Fruit fly (Drosophila melanogaster) whole organism, embryonic: ENCODE results near the gene LpR2.
A peak's percentile ranks its signal among the peaks of the same experiment; 100 is the strongest.

Experiments
- Asciz ChIP-seq: fragments of 200-800 bp; sonication (Bioruptor generic); optimal IDR thresholded peaks from 2 replicates; lab custom pipeline; 2017; ENCODE audit warnings: missing biosample characterization, mild to moderate bottlenecking, missing genetic modification characterization, missing genetic modification reagents
- Bteb2 ChIP-seq: fragments of 200-800 bp; sonication (Bioruptor generic); optimal IDR thresholded peaks from 2 replicates; lab custom pipeline; 2016; ENCODE audit warnings: missing biosample characterization, missing genetic modification characterization
- C15 ChIP-seq: fragments of 200-800 bp; sonication (Bioruptor generic); IDR thresholded peaks from 3 replicates; pipeline ENCODE4 v1.3.6; 2022; ENCODE audit warnings: missing biosample characterization, missing genetic modification characterization
- CG1024 ChIP-seq: fragments of 200-800 bp; sonication (Bioruptor generic); IDR thresholded peaks from 2 replicates; pipeline ENCODE4 v1.3.6; 2022; ENCODE audit warnings: missing biosample characterization, missing genetic modification characterization
- CG10565 ChIP-seq: fragments of 200-800 bp; sonication (Bioruptor generic); optimal IDR thresholded peaks from 3 replicates; lab custom pipeline; 2016; ENCODE audit warnings: missing biosample characterization, mild to moderate bottlenecking, missing genetic modification characterization
- CG12391 ChIP-seq: fragments of 200-800 bp; sonication (Bioruptor generic); optimal IDR thresholded peaks from 3 replicates; lab custom pipeline; 2018; ENCODE audit warnings: missing biosample characterization, mild to moderate bottlenecking, missing genetic modification characterization, moderate library complexity
- CG14014 ChIP-seq: fragments of 200-800 bp; sonication (Bioruptor generic); IDR thresholded peaks from 2 replicates; pipeline ENCODE4 v1.3.6; 2022; ENCODE audit warnings: missing biosample characterization, missing genetic modification characterization
- CG17359 ChIP-seq: fragments of 200-800 bp; sonication (Bioruptor generic); optimal IDR thresholded peaks from 3 replicates; lab custom pipeline; 2018; ENCODE audit warnings: missing biosample characterization, mild to moderate bottlenecking, missing genetic modification characterization, moderate library complexity
- CG17385 ChIP-seq: fragments of 200-800 bp; sonication (Bioruptor generic); optimal IDR thresholded peaks from 3 replicates; lab custom pipeline; 2018; ENCODE audit warnings: missing biosample characterization, mild to moderate bottlenecking, missing genetic modification characterization
- CG18262 ChIP-seq: fragments of 200-800 bp; optimal IDR thresholded peaks from 3 replicates; lab custom pipeline; 2019; ENCODE audit warnings: missing biosample characterization, mild to moderate bottlenecking, missing genetic modification characterization, moderate library complexity
- CG18599 ChIP-seq: fragments of 200-800 bp; sonication (Bioruptor generic); optimal IDR thresholded peaks from 3 replicates; lab custom pipeline; 2017; ENCODE audit warnings: missing biosample characterization, missing genetic modification characterization, mild to moderate bottlenecking, moderate library complexity, missing genetic modification reagents
- CG2678 ChIP-seq: fragments of 200-800 bp; sonication (Bioruptor generic); optimal IDR thresholded peaks from 3 replicates; lab custom pipeline; 2019; ENCODE audit warnings: missing biosample characterization, mild to moderate bottlenecking, missing genetic modification characterization, moderate library complexity
- CG2712 ChIP-seq: fragments of 200-800 bp; optimal IDR thresholded peaks from 3 replicates; lab custom pipeline; 2019; ENCODE audit warnings: missing biosample characterization, mild to moderate bottlenecking, missing genetic modification characterization, moderate library complexity
- CG3065 ChIP-seq: fragments of 200-800 bp; sonication (Bioruptor generic); optimal IDR thresholded peaks from 2 replicates; lab custom pipeline; 2016; ENCODE audit warnings: missing biosample characterization, missing genetic modification characterization
- CG31224 ChIP-seq: fragments of 200-800 bp; sonication (Bioruptor generic); IDR thresholded peaks from 2 replicates; pipeline ENCODE4 v1.3.6; 2022; ENCODE audit warnings: missing biosample characterization, missing genetic modification characterization
- CG31365 ChIP-seq: fragments of 200-800 bp; sonication (Bioruptor generic); optimal IDR thresholded peaks from 2 replicates; lab custom pipeline; 2018; ENCODE audit warnings: missing biosample characterization, mild to moderate bottlenecking, missing genetic modification characterization
- CG32532 ChIP-seq: fragments of 200-800 bp; sonication (Bioruptor generic); IDR thresholded peaks from 2 replicates; pipeline ENCODE4 v1.3.6; 2022; ENCODE audit warnings: missing biosample characterization, missing genetic modification characterization
- CG6854 ChIP-seq: fragments of 200-800 bp; sonication (Bioruptor generic); optimal IDR thresholded peaks from 3 replicates; lab custom pipeline; 2017; ENCODE audit warnings: missing biosample characterization, mild to moderate bottlenecking, missing genetic modification characterization
- CG7839 ChIP-seq: fragments of 200-800 bp; sonication (Bioruptor generic); optimal IDR thresholded peaks from 3 replicates; lab custom pipeline; 2018; ENCODE audit warnings: missing biosample characterization, mild to moderate bottlenecking, missing genetic modification characterization, moderate library complexity
- CG8089 ChIP-seq: fragments of 200-800 bp; sonication (Bioruptor generic); optimal IDR thresholded peaks from 3 replicates; lab custom pipeline; 2016; ENCODE audit warnings: missing biosample characterization, missing genetic modification characterization
- Drgx ChIP-seq: fragments of 200-800 bp; sonication (Bioruptor generic); IDR thresholded peaks from 2 replicates; pipeline ENCODE4 v1.3.6; 2022; ENCODE audit warnings: missing biosample characterization, missing genetic modification characterization
- Fer3 ChIP-seq: fragments of 200-800 bp; sonication (Bioruptor generic); optimal IDR thresholded peaks from 2 replicates; lab custom pipeline; 2018; ENCODE audit warnings: missing biosample characterization, mild to moderate bottlenecking, missing genetic modification characterization, moderate library complexity
- GATAe ChIP-seq: fragments of 200-800 bp; sonication (Bioruptor generic); conservative IDR thresholded peaks from 2 replicates; pipeline ENCODE4 v1.3.6; 2022; ENCODE audit warnings: missing biosample characterization, missing genetic modification characterization
- PHDP ChIP-seq: fragments of 200-800 bp; sonication (Bioruptor generic); optimal IDR thresholded peaks from 3 replicates; lab custom pipeline; 2018; ENCODE audit warnings: missing biosample characterization, mild to moderate bottlenecking, missing genetic modification characterization, moderate library complexity
- Xbp1 ChIP-seq: fragments of 200-800 bp; sonication (Bioruptor generic); optimal IDR thresholded peaks from 3 replicates; lab custom pipeline; 2016; ENCODE audit warnings: missing biosample characterization, mild to moderate bottlenecking, missing genetic modification characterization
- Xrp1 ChIP-seq: fragments of 200-800 bp; sonication (Bioruptor generic); IDR thresholded peaks from 2 replicates; pipeline ENCODE4 v1.3.6; 2022; ENCODE audit warnings: missing biosample characterization, missing genetic modification characterization
- az2 ChIP-seq: fragments of 200-800 bp; sonication (Bioruptor generic); optimal IDR thresholded peaks from 3 replicates; lab custom pipeline; 2016; ENCODE audit warnings: missing biosample characterization, missing genetic modification characterization
- ci ChIP-seq: fragments of 200-800 bp; sonication (Bioruptor generic); IDR thresholded peaks from 3 replicates; pipeline ENCODE4 v1.3.6; 2022; ENCODE audit warnings: missing biosample characterization, missing genetic modification characterization
- corto ChIP-seq: fragments of 200-800 bp; sonication (Bioruptor generic); optimal IDR thresholded peaks from 2 replicates; lab custom pipeline; 2016; ENCODE audit warnings: missing biosample characterization, mild to moderate bottlenecking, missing genetic modification characterization, moderate library complexity
- dysf ChIP-seq: fragments of 200-800 bp; sonication (Bioruptor generic); IDR thresholded peaks from 3 replicates; pipeline ENCODE4 v1.3.6; 2022; ENCODE audit warnings: missing biosample characterization, missing genetic modification characterization
- hkb ChIP-seq, 2 experiments: fragments of 200-800 bp in 1 of 2; fragments of >200 bp in 1 of 2; sonication (Bioruptor generic) in 1 of 2; IDR thresholded peaks in 1 of 2; optimal IDR thresholded peaks in 1 of 2; 2 replicates each; pipeline versions ENCODE4 v1.3.6 to Lab custom; 2017 to 2022; ENCODE audit warnings: missing biosample characterization in 1 of 2, missing genetic modification characterization in 1 of 2
- ind ChIP-seq: fragments of 200-800 bp; sonication (Bioruptor generic); optimal IDR thresholded peaks from 3 replicates; lab custom pipeline; 2016; ENCODE audit warnings: missing biosample characterization, missing genetic modification characterization
- lab ChIP-seq: fragments of 200-800 bp; sonication (Bioruptor generic); optimal IDR thresholded peaks from 3 replicates; lab custom pipeline; 2017; ENCODE audit warnings: missing biosample characterization, missing genetic modification characterization, mild to moderate bottlenecking, moderate library complexity, missing genetic modification reagents
- nerfin-2 ChIP-seq: fragments of 200-800 bp; sonication (Bioruptor generic); IDR thresholded peaks from 2 replicates; pipeline ENCODE4 v1.3.6; 2022; ENCODE audit warnings: missing biosample characterization, missing genetic modification characterization; ENCODE audit not compliant: partially characterized antibody
- nmo ChIP-seq: fragments of 200-800 bp; sonication (Bioruptor generic); optimal IDR thresholded peaks from 2 replicates; lab custom pipeline; 2018; ENCODE audit warnings: missing biosample characterization, mild to moderate bottlenecking, missing genetic modification characterization, moderate library complexity
- pan ChIP-seq, 4 experiments: fragments of >200 bp in 3 of 4; fragments of 200-800 bp in 1 of 4; sonication (Bioruptor generic) in 1 of 4; optimal IDR thresholded peaks in 3 of 4; IDR thresholded peaks in 1 of 4; 2 replicates each; pipeline versions ENCODE4 v1.3.6 to Lab custom; 2017 to 2022; ENCODE audit warnings: missing biosample characterization in 2 of 4, missing genetic modification characterization in 2 of 4, mixed read lengths in 1 of 4
- phol ChIP-seq: fragments of 200-800 bp; sonication (Bioruptor generic); optimal IDR thresholded peaks from 3 replicates; lab custom pipeline; 2018; ENCODE audit warnings: missing biosample characterization, mild to moderate bottlenecking, missing genetic modification characterization, moderate library complexity
- prd ChIP-seq, 3 experiments: fragments of >200 bp in 2 of 3; fragments of 200-800 bp in 1 of 3; sonication (Bioruptor generic) in 1 of 3; optimal IDR thresholded peaks in 2 of 3; IDR thresholded peaks in 1 of 3; 2 replicates in 2 of 3; 3 replicates in 1 of 3; pipeline versions ENCODE4 v1.3.6 to Lab custom; 2017 to 2022; ENCODE audit warnings: missing biosample characterization in 1 of 3, missing genetic modification characterization in 1 of 3
- sens ChIP-seq: fragments of 200-800 bp; sonication (Bioruptor generic); peaks from one replicate; lab custom pipeline; 2016; ENCODE audit warnings: missing biosample characterization, missing genetic modification characterization
- slbo ChIP-seq: fragments of 200-800 bp; sonication (Bioruptor generic); IDR thresholded peaks from 2 replicates; pipeline ENCODE4 v1.3.6; 2022; ENCODE audit warnings: missing biosample characterization, missing genetic modification characterization
- slou ChIP-seq: fragments of 200-800 bp; sonication (Bioruptor generic); optimal IDR thresholded peaks from 3 replicates; lab custom pipeline; 2016; ENCODE audit warnings: missing biosample characterization, missing genetic modification characterization
- slp2 ChIP-seq: fragments of 200-800 bp; sonication (Bioruptor generic); optimal IDR thresholded peaks from 2 replicates; lab custom pipeline; 2016; ENCODE audit warnings: missing biosample characterization, missing genetic modification characterization
- sob ChIP-seq: fragments of 200-800 bp; sonication (Bioruptor generic); IDR thresholded peaks from 2 replicates; pipeline ENCODE4 v1.3.6; 2022; ENCODE audit warnings: missing biosample characterization, missing genetic modification characterization
- stc ChIP-seq: fragments of 200-800 bp; sonication (Bioruptor generic); IDR thresholded peaks from 2 replicates; pipeline ENCODE4 v1.3.6; 2022; ENCODE audit warnings: missing biosample characterization, missing genetic modification characterization
- toy ChIP-seq: fragments of 200-800 bp; sonication (Bioruptor generic); IDR thresholded peaks from 2 replicates; pipeline ENCODE4 v1.3.6; 2022; ENCODE audit warnings: missing biosample characterization, missing genetic modification characterization
- unpg ChIP-seq: fragments of 200-800 bp; sonication (Bioruptor generic); optimal IDR thresholded peaks from 3 replicates; lab custom pipeline; 2018; ENCODE audit warnings: missing biosample characterization, mild to moderate bottlenecking, missing genetic modification characterization, moderate library complexity
- vvl ChIP-seq: fragments of 200-800 bp; sonication (Bioruptor generic); IDR thresholded peaks from 2 replicates; pipeline ENCODE4 v1.3.6; 2022; ENCODE audit warnings: missing biosample characterization, missing genetic modification characterization
- wdn ChIP-seq: fragments of 200-800 bp; sonication (Bioruptor generic); IDR thresholded peaks from 2 replicates; pipeline ENCODE4 v1.3.6; 2022; ENCODE audit warnings: missing biosample characterization, missing genetic modification characterization

Gene LpR2

DNA sequence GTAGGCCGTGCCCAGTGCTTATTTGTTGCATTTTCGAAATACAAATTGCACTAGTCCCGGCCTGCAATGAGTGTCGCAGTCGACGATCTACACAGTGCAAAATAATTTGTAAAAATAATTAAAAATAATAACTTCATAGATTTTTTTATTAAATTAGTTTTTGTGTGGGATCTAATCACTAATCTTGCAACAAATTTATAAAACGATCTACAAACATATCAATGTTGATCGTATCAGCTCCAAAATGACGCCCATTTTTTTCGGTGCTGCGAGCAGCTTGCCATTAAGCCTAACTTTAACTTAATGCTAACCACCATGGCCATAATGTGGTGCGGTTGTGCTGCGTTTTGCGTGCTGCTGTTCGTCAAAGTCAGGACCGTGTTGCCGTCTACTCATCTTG, 88.9 kb downstream of the LpR2 start (continued):
- TF ChIP-seq CG14014 (0 out of 2 replicates have a peak, but pooled peaks have one; percentile 25), corto (GFP tag; lab: Kevin White, UChicago) (peak; percentile 22), CG3065 (GFP tag; lab: Kevin White, UChicago) (no peak), sens (GFP tag; lab: Kevin White, UChicago) (peak; percentile 27), Xbp1 (GFP tag; lab: Kevin White, UChicago) (peak; percentile 2), CG7839 (tag; lab: Kevin White, UChicago) (peak; percentile 14), CG31224 (GFP tag; lab: Robert Waterston, UW) (0 out of 2 replicates have a peak, but pooled peaks have one; percentile 21), unpg (GFP tag; lab: Kevin White, UChicago) (peak; percentile 39), CG12391 (tag; lab: Kevin White, UChicago) (peak; percentile 32), toy (GFP tag; lab: Robert Waterston, UW) (no peak), dysf (GFP tag; lab: Robert Waterston, UW) (peak; percentile 41; the same call in 2 of the 3 replicates), Fer3 (tag; lab: Kevin White, UChicago) (peak; percentile 7), CG18262 (tag; lab: Kevin White, UChicago) (peak; percentile 22), nmo (peak; percentile 0), CG6854 (GFP tag; lab: Kevin White, UChicago) (no peak), wdn (0 out of 2 replicates have a peak, but pooled peaks have one; percentile 12), C15 (0 out of 3 replicates have a peak, but pooled peaks have one; percentile 36), lab (GFP tag; lab: Kevin White, UChicago) (peak; percentile 32), phol (peak; percentile 24), CG31365 (no peak), ind (GFP tag; lab: Kevin White, UChicago) (peak; percentile 16), slbo (GFP tag; lab: Robert Waterston, UW) (peak; percentile 28; the same call in 1 of the 2 replicates), az2 (GFP tag; lab: Kevin White, UChicago) (peak; percentile 25), ci (GFP tag; lab: Robert Waterston, UW) (0 out of 3 replicates have a peak, but pooled peaks have one; percentile 45), Drgx (GFP tag; lab: Robert Waterston, UW) (peak; percentile 59), CG2678 (tag; lab: Kevin White, UChicago) (peak; percentile 9), GATAe (no peak), Asciz (GFP tag; lab: Kevin White, UChicago) (no peak), CG2712 (tag; lab: Kevin White, UChicago) (peak; percentile 34), prd (optimal IDR thresholded peaks at IDR 0.05; lab: Kevin White, UChicago) (no peak), prd (GFP tag; IDR thresholded peaks at IDR 0.05; lab: Robert Waterston, UW) (peak; percentile 33; the same call in 2 of the 3 replicates), PHDP (tag; lab: Kevin White, UChicago) (peak; percentile 27), CG1024 (GFP tag; lab: Robert Waterston, UW) (no peak), Bteb2 (no peak), CG17385 (peak; percentile 10), stc (GFP tag; lab: Robert Waterston, UW) (0 out of 2 replicates have a peak, but pooled peaks have one; percentile 5), slp2 (no peak), CG32532 (no peak), CG10565 (GFP tag; lab: Kevin White, UChicago) (no peak), nerfin-2 (GFP tag; lab: Robert Waterston, UW) (0 out of 2 replicates have a peak, but pooled peaks have one; percentile 0), CG8089 (GFP tag; lab: Kevin White, UChicago) (no peak), CG18599 (GFP tag; lab: Kevin White, UChicago) (peak; percentile 5), vvl (GFP tag; lab: Robert Waterston, UW) (0 out of 2 replicates have a peak, but pooled peaks have one; percentile 10), sob (GFP tag; lab: Robert Waterston, UW) (0 out of 2 replicates have a peak, but pooled peaks have one; percentile 12), slou (GFP tag; lab: Kevin White, UChicago) (no peak), Xrp1 (peak; percentile 53; the same call in 1 of the 2 replicates), CG17359 (peak; percentile 38), pan (optimal IDR thresholded peaks at IDR 0.05; lab: Kevin White, UChicago) (no peak), pan (GFP tag; optimal IDR thresholded peaks at IDR 0.05 in 1 of 2, IDR thresholded peaks at IDR 0.05 in 1 of 2) (peak in 1 of 2 experiments; percentile 40), hkb (optimal IDR thresholded peaks at IDR 0.05; lab: Kevin White, UChicago) (no peak), hkb (GFP tag; IDR thresholded peaks at IDR 0.05; lab: Robert Waterston, UW) (peak; percentile 60)
